Worm (Caenorhabditis elegans): ENCODE data around the gene F33C8.4.

- TF ChIP-seq lin-35 (GFP tag; optimal IDR thresholded peaks at IDR 0.05) (no peak), unc-130 (GFP tag; optimal IDR thresholded peaks at IDR 0.05) (no peak), K12H6.12 (tag; optimal IDR thresholded peaks at IDR 0.05) (no peak), rec-8 (tag; optimal IDR thresholded peaks at IDR 0.05) (no peak), madf-8 (GFP tag; conservative IDR thresholded peaks at IDR 0.05) (no peak), snpc-4 (GFP tag; optimal IDR thresholded peaks at IDR 0.05) (no peak), snpc-4 (tag; optimal IDR thresholded peaks at IDR 0.05) (no peak), sea-2 (GFP tag; IDR thresholded peaks at IDR 0.05) (no peak), ama-1 (optimal IDR thresholded peaks at IDR 0.05) (no peak), ama-1 (GFP tag; optimal IDR thresholded peaks at IDR 0.05) (no peak), cebp-2 (GFP tag; IDR thresholded peaks at IDR 0.05) (no peak), ets-4 (GFP tag; optimal IDR thresholded peaks at IDR 0.05) (no peak), aptf-3 (GFP tag; IDR thresholded peaks at IDR 0.05) (no peak)
Measured at ce11 chrX:14739466-14739865, 7.4 kb downstream of the F33C8.4 start.

Measured in whole organism, young adult.